Fruit fly (Drosophila melanogaster) whole organism, larva: Measurements from ENCODE around the gene AlaRS-m.

ENCODE experiments used
- noc ChIP-seq: fragments of 200-800 bp; sonication (Bioruptor generic); optimal IDR thresholded peaks from 3 replicates; lab custom pipeline; 2019; ENCODE audit warnings: missing biosample characterization, mild to moderate bottlenecking, missing genetic modification characterization, moderate library complexity

AlaRS-m gene

dm6 chr3L:5154917-5155613, 9.2 kb downstream of the AlaRS-m start:
- TF ChIP-seq noc (tag; lab: Kevin White, UChicago) = no peak

dm6 chr3L:5172470-5172869, 26.6 kb downstream of the AlaRS-m start:
- no peak for TF ChIP-seq noc (tag; lab: Kevin White, UChicago)

dm6 chr3L:5176071-5176470, 30.2 kb downstream of the AlaRS-m start:
- TF ChIP-seq noc (tag; lab: Kevin White, UChicago) = no peak

dm6 chr3L:5176789-5177188, 30.9 kb downstream of the AlaRS-m start:
- TF ChIP-seq noc (tag; lab: Kevin White, UChicago) = peak; percentile 50

dm6 chr3L:5178903-5179302, 33.0 kb downstream of the AlaRS-m start:
- no peak for TF ChIP-seq noc (tag; lab: Kevin White, UChicago)

dm6 chr3L:5180179-5180578, 34.3 kb downstream of the AlaRS-m start:
- no peak for TF ChIP-seq noc (tag; lab: Kevin White, UChicago)

dm6 chr3L:5180968-5181612, 35.2 kb downstream of the AlaRS-m start:
- no peak for TF ChIP-seq noc (tag; lab: Kevin White, UChicago)

- TF ChIP-seq noc (tag; lab: Kevin White, UChicago) = no peak
These were observed 36.5 kb downstream of the AlaRS-m start for dm6 chr3L:5182255-5182993.

- TF ChIP-seq noc (tag; lab: Kevin White, UChicago) = peak; percentile 25
These were observed 37.2 kb downstream of the AlaRS-m start for dm6 chr3L:5182994-5183566.

dm6 chr3L:5183662-5184061, 37.8 kb downstream of the AlaRS-m start:
- no peak for TF ChIP-seq noc (tag; lab: Kevin White, UChicago)

dm6 chr3L:5184502-5184859, 38.6 kb downstream of the AlaRS-m start:
- no peak for TF ChIP-seq noc (tag; lab: Kevin White, UChicago)

- TF ChIP-seq noc (tag; lab: Kevin White, UChicago) = peak; percentile 63
These were observed 39.2 kb downstream of the AlaRS-m start for dm6 chr3L:5184860-5185639.

dm6 chr3L:5186807-5187571, 41.1 kb downstream of the AlaRS-m start:
- peak; percentile 88 for TF ChIP-seq noc (tag; lab: Kevin White, UChicago)

- no peak for TF ChIP-seq noc (tag; lab: Kevin White, UChicago)
These were observed 41.7 kb downstream of the AlaRS-m start for dm6 chr3L:5187572-5187934.

dm6 chr3L:5188402-5188801, 42.5 kb downstream of the AlaRS-m start:
- TF ChIP-seq noc (tag; lab: Kevin White, UChicago) = peak; percentile 51
